Worm (Caenorhabditis elegans): ENCODE results near the gene ifa-1.
A peak's percentile ranks its signal among the peaks of the same experiment; 100 is the strongest.

Gene ifa-1

ce11 chrX:11299642-11300307, 28.8 kb downstream of the ifa-1 start, which contains the start of the genes snrp-40.1 and F08G12.3 (continued):
- peak; percentile 53 to 69 for TF ChIP-seq efl-1 (optimal IDR thresholded peaks at IDR 0.05)
- TF ChIP-seq efl-1 (GFP tag; optimal IDR thresholded peaks at IDR 0.05 in 1 of 2) = peak; percentile 28 to 91
- TF ChIP-seq hlh-17 (GFP tag; optimal IDR thresholded peaks at IDR 0.05; ENCODE audit: borderline replicate concordance) = no peak
- TF ChIP-seq dpl-1 (GFP tag; optimal IDR thresholded peaks at IDR 0.05) = peak; percentile 26 to 58 (median 43)
- no peak for TF ChIP-seq nhr-76 (tag; optimal IDR thresholded peaks at IDR 0.05)
- TF ChIP-seq nhr-77 (tag; optimal IDR thresholded peaks at IDR 0.05) = peak; percentile 74
- no peak for TF ChIP-seq sup-37 (GFP tag; optimal IDR thresholded peaks at IDR 0.05)
- TF ChIP-seq unc-30 (tag; optimal IDR thresholded peaks at IDR 0.05) = no peak
- no peak for TF ChIP-seq nhr-28 (tag; optimal IDR thresholded peaks at IDR 0.05)
- TF ChIP-seq sox-4 (tag; optimal IDR thresholded peaks at IDR 0.05) = peak; percentile 10
- TF ChIP-seq F16B12.6 (tag; optimal IDR thresholded peaks at IDR 0.05) = peak; percentile 43
- TF ChIP-seq pag-3 (tag; optimal IDR thresholded peaks at IDR 0.05; ENCODE audit: borderline replicate concordance, insufficient read depth) = peak; percentile 83
- peak; percentile 70 for TF ChIP-seq dsc-1 (tag; optimal IDR thresholded peaks at IDR 0.05)
- peak; percentile 42 for TF ChIP-seq ceh-8 (GFP tag; optimal IDR thresholded peaks at IDR 0.05)
- no peak for TF ChIP-seq efl-3 (GFP tag; optimal IDR thresholded peaks at IDR 0.05)
- TF ChIP-seq unc-98 (GFP tag; IDR thresholded peaks at IDR 0.05) = no peak
- TF ChIP-seq mep-1 (tag; optimal IDR thresholded peaks at IDR 0.05) = peak; percentile 87
- no peak for TF ChIP-seq hpl-2 (GFP tag; optimal IDR thresholded peaks at IDR 0.05)
- TF ChIP-seq pax-3 (tag; optimal IDR thresholded peaks at IDR 0.05) = peak; percentile 29
- TF ChIP-seq lir-3 (tag; optimal IDR thresholded peaks at IDR 0.05; ENCODE audit: poor library complexity) = peak; percentile 36
- TF ChIP-seq egl-13 (tag; optimal IDR thresholded peaks at IDR 0.05) = peak; percentile 67
- TF ChIP-seq nhr-85 (tag) = peak; percentile 38
- TF ChIP-seq rnt-1 (tag; optimal IDR thresholded peaks at IDR 0.05) = peak; percentile 83
- peak; percentile 48 for TF ChIP-seq fos-1 (tag; optimal IDR thresholded peaks at IDR 0.05)

ce11 chrX:11305773-11306172, 34.8 kb downstream of the ifa-1 start, which contains the start of gene F08G12.1:
Gene F08G12.1 (minus strand): TSS chrX:11305873.
- TF ChIP-seq ceh-88 (GFP tag; IDR thresholded peaks at IDR 0.05) = no peak
- TF ChIP-seq lin-14 (GFP tag; optimal IDR thresholded peaks at IDR 0.05) = no peak
- no peak for TF ChIP-seq hlh-17 (GFP tag; optimal IDR thresholded peaks at IDR 0.05; ENCODE audit: borderline replicate concordance)
- TF ChIP-seq lin-13 (GFP tag; optimal IDR thresholded peaks at IDR 0.05) = no peak
- TF ChIP-seq aly-2 (tag; optimal IDR thresholded peaks at IDR 0.05) = no peak
- no peak for TF ChIP-seq efl-1 (optimal IDR thresholded peaks at IDR 0.05)
- no peak for TF ChIP-seq efl-1 (GFP tag; optimal IDR thresholded peaks at IDR 0.05 in 1 of 2)
- TF ChIP-seq tbx-2 (tag; optimal IDR thresholded peaks at IDR 0.05) = no peak
- no peak for TF ChIP-seq ceh-82 (tag; optimal IDR thresholded peaks at IDR 0.05)
- TF ChIP-seq sup-37 (GFP tag; optimal IDR thresholded peaks at IDR 0.05) = no peak
- TF ChIP-seq unc-130 (tag; optimal IDR thresholded peaks at IDR 0.05) = no peak
- no peak for TF ChIP-seq dpl-1 (GFP tag; optimal IDR thresholded peaks at IDR 0.05)
- no peak for TF ChIP-seq ces-1 (GFP tag; optimal IDR thresholded peaks at IDR 0.05)
- no peak for TF ChIP-seq fos-1 (tag; optimal IDR thresholded peaks at IDR 0.05)
- no peak for TF ChIP-seq mep-1 (tag; optimal IDR thresholded peaks at IDR 0.05)
- no peak for TF ChIP-seq nhr-71 (tag; optimal IDR thresholded peaks at IDR 0.05)
- no peak for TF ChIP-seq nhr-90 (tag; optimal IDR thresholded peaks at IDR 0.05; ENCODE audit: poor library complexity)
- TF ChIP-seq nhr-76 (tag; optimal IDR thresholded peaks at IDR 0.05) = no peak
- no peak for TF ChIP-seq ceh-63 (GFP tag; optimal IDR thresholded peaks at IDR 0.05)

- TF ChIP-seq swsn-7 (tag; optimal IDR thresholded peaks at IDR 0.05) (no peak), xbp-1 (tag; optimal IDR thresholded peaks at IDR 0.05) (no peak), efl-3 (GFP tag; optimal IDR thresholded peaks at IDR 0.05) (no peak), nhr-237 (tag; optimal IDR thresholded peaks at IDR 0.05) (no peak), ceh-82 (tag; optimal IDR thresholded peaks at IDR 0.05) (no peak)
Observed at ce11 chrX:11307056-11307455, 36.1 kb downstream of the ifa-1 start, which contains the start of gene vhl-1. Gene vhl-1 (plus strand): TSS chrX:11307356.

All from whole organism, L1 larva.